Worm (Caenorhabditis elegans): ENCODE results near the gene srj-55.

The srj-55 gene

ce11 chrV:2881565-2881964 lies 23.8 kb upstream of the srj-55 start:
- TF ChIP-seq hlh-1 (tag; optimal IDR thresholded peaks at IDR 0.05) (no peak), mls-2 (tag; optimal IDR thresholded peaks at IDR 0.05) (no peak), blmp-1 (tag; optimal IDR thresholded peaks at IDR 0.05) (no peak), ceh-39 (tag; optimal IDR thresholded peaks at IDR 0.05) (no peak), bed-3 (GFP tag; optimal IDR thresholded peaks at IDR 0.05) (no peak), unc-39 (tag; optimal IDR thresholded peaks at IDR 0.05) (no peak), ztf-11 (tag; optimal IDR thresholded peaks at IDR 0.05) (no peak), ceh-43 (GFP tag; optimal IDR thresholded peaks at IDR 0.05) (no peak), tbx-8 (GFP tag; optimal IDR thresholded peaks at IDR 0.05) (no peak)

ce11 chrV:2881016-2881415 lies 23.3 kb upstream of the srj-55 start, which contains the start of gene ifc-1:
ifc-1 (plus strand) TSS chrV:2881393.
- TF ChIP-seq ceh-39 (tag; optimal IDR thresholded peaks at IDR 0.05), result no peak
- no peak for TF ChIP-seq ham-2 (GFP tag; optimal IDR thresholded peaks at IDR 0.05)
- TF ChIP-seq flh-1 (GFP tag; optimal IDR thresholded peaks at IDR 0.05), result no peak
- no peak for TF ChIP-seq unc-39 (tag; optimal IDR thresholded peaks at IDR 0.05)
- no peak for TF ChIP-seq pha-4 (tag; optimal IDR thresholded peaks at IDR 0.05)
- TF ChIP-seq bed-3 (GFP tag; optimal IDR thresholded peaks at IDR 0.05), result no peak
- no peak for TF ChIP-seq hlh-1 (tag; optimal IDR thresholded peaks at IDR 0.05)
- no peak for TF ChIP-seq cnd-1 (tag; optimal IDR thresholded peaks at IDR 0.05)
- TF ChIP-seq lin-32 (GFP tag; optimal IDR thresholded peaks at IDR 0.05), result no peak
- TF ChIP-seq mab-5 (tag; optimal IDR thresholded peaks at IDR 0.05), result no peak

ce11 chrV:2880356-2880755 lies 22.6 kb upstream of the srj-55 start:
- TF ChIP-seq sptf-1 (tag; optimal IDR thresholded peaks at IDR 0.05), result no peak
- no peak for TF ChIP-seq drap-1 (GFP tag; optimal IDR thresholded peaks at IDR 0.05)
- TF ChIP-seq lin-13 (tag; optimal IDR thresholded peaks at IDR 0.05), result no peak
- no peak for TF ChIP-seq unc-120 (tag; optimal IDR thresholded peaks at IDR 0.05; ENCODE audit: poor library complexity, severe bottlenecking)
- TF ChIP-seq tbx-8 (GFP tag; optimal IDR thresholded peaks at IDR 0.05), result no peak
- TF ChIP-seq nhr-2 (tag; optimal IDR thresholded peaks at IDR 0.05), result no peak
- no peak for TF ChIP-seq elt-3 (tag; optimal IDR thresholded peaks at IDR 0.05)
- TF ChIP-seq bed-3 (GFP tag; optimal IDR thresholded peaks at IDR 0.05), result no peak
- TF ChIP-seq elt-1 (tag; optimal IDR thresholded peaks at IDR 0.05; ENCODE audit: borderline replicate concordance, insufficient read depth), result no peak
- no peak for TF ChIP-seq ham-2 (GFP tag; optimal IDR thresholded peaks at IDR 0.05)
- TF ChIP-seq zip-8 (tag; optimal IDR thresholded peaks at IDR 0.05), result no peak
- no peak for TF ChIP-seq hlh-1 (tag; optimal IDR thresholded peaks at IDR 0.05)

ce11 chrV:2879801-2880200 lies 22.1 kb upstream of the srj-55 start, which contains the start of gene str-39:
str-39 (minus strand) TSS chrV:2879901.
- TF ChIP-seq ces-1 (GFP tag; optimal IDR thresholded peaks at IDR 0.05) (no peak), mls-2 (tag; optimal IDR thresholded peaks at IDR 0.05) (no peak), nhr-237 (tag; optimal IDR thresholded peaks at IDR 0.05) (no peak), elt-3 (tag; optimal IDR thresholded peaks at IDR 0.05) (no peak), ham-2 (GFP tag; optimal IDR thresholded peaks at IDR 0.05) (no peak), flh-1 (GFP tag; optimal IDR thresholded peaks at IDR 0.05) (no peak), lin-32 (GFP tag; optimal IDR thresholded peaks at IDR 0.05) (no peak), cnd-1 (tag; optimal IDR thresholded peaks at IDR 0.05) (no peak)

ce11 chrV:2877509-2877908 lies 19.8 kb upstream of the srj-55 start, which contains the start of gene F37B4.10:
F37B4.10 (minus strand) TSS chrV:2877609.
- TF ChIP-seq zip-8 (tag; optimal IDR thresholded peaks at IDR 0.05), result peak; percentile 31
- TF ChIP-seq lin-13 (tag; optimal IDR thresholded peaks at IDR 0.05), result no peak
- peak; percentile 8 for TF ChIP-seq mep-1 (tag; optimal IDR thresholded peaks at IDR 0.05)

- TF ChIP-seq drap-1 (GFP tag; optimal IDR thresholded peaks at IDR 0.05), result no peak
- TF ChIP-seq flh-1 (GFP tag; optimal IDR thresholded peaks at IDR 0.05), result no peak
- no peak for TF ChIP-seq mep-1 (tag; optimal IDR thresholded peaks at IDR 0.05)
- TF ChIP-seq hlh-1 (tag; optimal IDR thresholded peaks at IDR 0.05), result no peak
- no peak for TF ChIP-seq sem-2 (GFP tag; optimal IDR thresholded peaks at IDR 0.05)
- TF ChIP-seq ces-1 (GFP tag; optimal IDR thresholded peaks at IDR 0.05), result no peak
- TF ChIP-seq zip-8 (tag; optimal IDR thresholded peaks at IDR 0.05), result no peak
- TF ChIP-seq mls-2 (tag; optimal IDR thresholded peaks at IDR 0.05), result no peak
- TF ChIP-seq bed-3 (GFP tag; optimal IDR thresholded peaks at IDR 0.05), result no peak
- no peak for TF ChIP-seq tbx-8 (GFP tag; optimal IDR thresholded peaks at IDR 0.05)
- TF ChIP-seq lin-13 (tag; optimal IDR thresholded peaks at IDR 0.05), result no peak
- no peak for TF ChIP-seq elt-3 (tag; optimal IDR thresholded peaks at IDR 0.05)
- TF ChIP-seq sptf-1 (tag; optimal IDR thresholded peaks at IDR 0.05), result no peak
- no peak for TF ChIP-seq unc-120 (tag; optimal IDR thresholded peaks at IDR 0.05; ENCODE audit: poor library complexity, severe bottlenecking)
- no peak for TF ChIP-seq unc-62 (GFP tag; optimal IDR thresholded peaks at IDR 0.05)
Measured at ce11 chrV:2876188-2876831, 18.6 kb upstream of the srj-55 start.
